Worm (Caenorhabditis elegans): ENCODE data around the gene dcaf-1.

dcaf-1 gene

DNA sequence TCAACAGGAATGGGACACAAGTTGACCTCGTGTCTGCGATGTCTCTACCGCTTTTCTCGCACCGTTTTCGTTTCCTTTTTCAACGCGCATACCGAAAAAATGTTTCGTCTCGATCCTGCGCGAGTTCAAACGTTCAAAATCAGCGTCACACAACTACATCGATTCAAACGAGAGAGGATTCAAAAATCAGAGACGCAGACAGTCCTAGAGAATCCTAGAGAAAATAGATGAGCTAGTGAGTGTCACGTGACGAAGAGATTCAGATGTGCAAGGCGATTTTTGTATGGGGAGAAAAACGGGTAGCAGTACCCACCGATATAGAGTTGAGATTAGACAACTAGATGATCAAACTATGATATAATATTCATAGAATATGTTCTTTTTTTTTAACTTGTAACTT lies 36.6 kb downstream of the dcaf-1 start (continued):
- TF ChIP-seq mdl-1 (tag; optimal IDR thresholded peaks at IDR 0.05): peak; percentile 24 to 80
- no peak for TF ChIP-seq daf-12 (tag; optimal IDR thresholded peaks at IDR 0.05)
- TF ChIP-seq attf-4 (tag; optimal IDR thresholded peaks at IDR 0.05): no peak
- peak; percentile 81 for TF ChIP-seq nhr-28 (tag; optimal IDR thresholded peaks at IDR 0.05)
- peak; percentile 43; the same call in 1 of the 2 replicates for TF ChIP-seq hmg-1.1 (GFP tag; IDR thresholded peaks at IDR 0.05)
- TF ChIP-seq nhr-111 (GFP tag; optimal IDR thresholded peaks at IDR 0.05): no peak
- no peak for TF ChIP-seq aly-2 (tag; optimal IDR thresholded peaks at IDR 0.05)
- TF ChIP-seq lsy-2 (tag; optimal IDR thresholded peaks at IDR 0.05): peak in 1 of 2 experiments; percentile 48
- no peak for TF ChIP-seq mes-2 (tag; optimal IDR thresholded peaks at IDR 0.05; ENCODE audit: poor library complexity, severe bottlenecking)
- TF ChIP-seq nhr-76 (tag; optimal IDR thresholded peaks at IDR 0.05): no peak
- no peak for TF ChIP-seq ceh-62 (tag; optimal IDR thresholded peaks at IDR 0.05)
- no peak for TF ChIP-seq ceh-44 (GFP tag; IDR thresholded peaks at IDR 0.05)
- TF ChIP-seq dmd-8 (GFP tag; IDR thresholded peaks at IDR 0.05): no peak
- TF ChIP-seq nhr-25 (tag; optimal IDR thresholded peaks at IDR 0.05; ENCODE audit: borderline replicate concordance, insufficient read depth): no peak
- TF ChIP-seq Y5F2A.4 (GFP tag; optimal IDR thresholded peaks at IDR 0.05): no peak
- no peak for TF ChIP-seq ceh-32 (tag; optimal IDR thresholded peaks at IDR 0.05; ENCODE audit: poor library complexity)
- TF ChIP-seq Y48G9A.11 (GFP tag; IDR thresholded peaks at IDR 0.05): no peak
- TF ChIP-seq T26A8.4 (GFP tag; IDR thresholded peaks at IDR 0.05): no peak
- no peak for TF ChIP-seq madf-9 (GFP tag; conservative IDR thresholded peaks at IDR 0.05)
- TF ChIP-seq saeg-2 (GFP tag; IDR thresholded peaks at IDR 0.05): 0 out of 2 replicates have a peak, but pooled peaks have one; percentile 42
- TF ChIP-seq R02D3.7 (tag; optimal IDR thresholded peaks at IDR 0.05): no peak
- peak; percentile 5 for TF ChIP-seq mep-1 (tag; optimal IDR thresholded peaks at IDR 0.05)
- no peak for TF ChIP-seq snpc-1.2 (GFP tag; IDR thresholded peaks at IDR 0.05)
- TF ChIP-seq dve-1 (tag; optimal IDR thresholded peaks at IDR 0.05; ENCODE audit: insufficient read depth): peak; percentile 37
- no peak for TF ChIP-seq dmd-9 (GFP tag; IDR thresholded peaks at IDR 0.05)
- TF ChIP-seq tag-97 (GFP tag; IDR thresholded peaks at IDR 0.05): no peak
- peak; percentile 81 for TF ChIP-seq hlh-11 (tag; optimal IDR thresholded peaks at IDR 0.05)
- no peak for TF ChIP-seq aha-1 (tag)
- no peak for TF ChIP-seq gei-8 (GFP tag; optimal IDR thresholded peaks at IDR 0.05)
- no peak for TF ChIP-seq vab-7 (GFP tag; IDR thresholded peaks at IDR 0.05)
- no peak for TF ChIP-seq ceh-28 (tag; optimal IDR thresholded peaks at IDR 0.05)

DNA sequence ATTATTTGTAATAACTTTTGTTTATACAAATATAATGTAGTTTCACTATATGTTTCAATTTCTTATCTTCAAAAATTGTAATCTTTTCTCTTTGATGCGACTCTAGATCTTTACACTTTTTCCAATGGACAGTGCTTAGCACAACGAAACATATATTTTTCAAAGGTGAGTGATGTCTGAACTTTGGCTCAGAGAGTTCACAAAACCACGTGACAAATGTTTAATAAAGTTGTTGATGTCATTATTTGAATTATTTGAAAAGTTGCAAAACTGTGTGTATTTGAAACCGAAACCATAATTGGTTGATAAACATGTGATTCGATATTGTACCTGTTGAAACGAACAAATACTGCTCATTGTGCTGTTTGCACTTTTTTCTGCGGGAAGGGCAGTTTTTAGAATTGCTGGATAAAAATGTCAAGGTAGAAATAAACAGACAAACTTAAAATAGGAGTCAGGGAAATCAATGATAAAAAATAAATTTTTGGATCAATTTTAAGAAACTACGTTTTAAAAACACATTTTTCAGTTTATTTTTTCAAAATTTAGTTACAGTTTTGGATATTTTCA lies 38.3 kb downstream of the dcaf-1 start:
- TF ChIP-seq zip-11 (GFP tag; IDR thresholded peaks at IDR 0.05) (no peak), lin-38 (GFP tag; IDR thresholded peaks at IDR 0.05) (no peak), daf-12 (tag; optimal IDR thresholded peaks at IDR 0.05) (no peak), ztf-11 (tag; optimal IDR thresholded peaks at IDR 0.05) (no peak), mep-1 (tag; optimal IDR thresholded peaks at IDR 0.05) (peak; percentile 19), ztf-7 (tag; optimal IDR thresholded peaks at IDR 0.05) (no peak), snpc-1.2 (GFP tag; IDR thresholded peaks at IDR 0.05) (no peak), aly-2 (tag; optimal IDR thresholded peaks at IDR 0.05) (no peak), hlh-30 (tag; optimal IDR thresholded peaks at IDR 0.05; ENCODE audit: insufficient read depth) (peak; percentile 65), F44E2.7 (GFP tag; IDR thresholded peaks at IDR 0.05) (no peak), nhr-77 (tag; optimal IDR thresholded peaks at IDR 0.05) (peak; percentile 13), egl-43 (GFP tag; IDR thresholded peaks at IDR 0.05) (no peak), fkh-10 (GFP tag; optimal IDR thresholded peaks at IDR 0.05) (no peak), ama-1 (optimal IDR thresholded peaks at IDR 0.05) (no peak), dmd-6 (GFP tag; IDR thresholded peaks at IDR 0.05) (peak; percentile 57), T20F7.1 (GFP tag; optimal IDR thresholded peaks at IDR 0.05) (no peak), unc-62 (GFP tag; optimal IDR thresholded peaks at IDR 0.05 in 1 of 2) (peak in 1 of 2 experiments; percentile 83), unc-62 (tag; optimal IDR thresholded peaks at IDR 0.05) (no peak), ceh-82 (tag; optimal IDR thresholded peaks at IDR 0.05) (no peak), duxl-1 (tag; optimal IDR thresholded peaks at IDR 0.05; ENCODE audit: poor library complexity) (no peak), tag-97 (GFP tag; IDR thresholded peaks at IDR 0.05) (no peak), dve-1 (tag; optimal IDR thresholded peaks at IDR 0.05; ENCODE audit: insufficient read depth) (peak; percentile 83), hlh-11 (tag; optimal IDR thresholded peaks at IDR 0.05) (peak; percentile 61), lsy-2 (tag; optimal IDR thresholded peaks at IDR 0.05) (peak in 1 of 2 experiments; percentile 20), ceh-28 (tag; optimal IDR thresholded peaks at IDR 0.05) (no peak), mdl-1 (tag; optimal IDR thresholded peaks at IDR 0.05) (peak in 1 of 2 experiments; percentile 38), tra-1 (GFP tag; IDR thresholded peaks at IDR 0.05) (no peak), lin-15B (tag; optimal IDR thresholded peaks at IDR 0.05) (no peak), nhr-10 (tag; optimal IDR thresholded peaks at IDR 0.05) (no peak)
